Worm (Caenorhabditis elegans): ENCODE results near the gene clec-42.

The clec-42 gene

ce11 chrV:18171568-18171967 lies 19.6 kb upstream of the clec-42 start, which contains the start of gene C14A6.8:
Gene C14A6.8, minus strand, starts transcription at chrV:18171668.
- no peak for TF ChIP-seq hlh-26 (GFP tag; conservative IDR thresholded peaks at IDR 0.05)
- TF ChIP-seq cebp-2 (GFP tag; IDR thresholded peaks at IDR 0.05): no peak
- TF ChIP-seq lin-54 (GFP tag; optimal IDR thresholded peaks at IDR 0.05): no peak
- TF ChIP-seq chd-7 (tag; optimal IDR thresholded peaks at IDR 0.05): no peak
- TF ChIP-seq tbx-9 (tag; optimal IDR thresholded peaks at IDR 0.05; ENCODE audit: borderline replicate concordance): no peak
- no peak for TF ChIP-seq ceh-100 (GFP tag; IDR thresholded peaks at IDR 0.05)
- TF ChIP-seq lin-40 (tag; optimal IDR thresholded peaks at IDR 0.05): no peak
- TF ChIP-seq F37B4.10 (GFP tag; IDR thresholded peaks at IDR 0.05): no peak
- TF ChIP-seq dpff-1 (tag; optimal IDR thresholded peaks at IDR 0.05): no peak
- no peak for TF ChIP-seq madf-6 (GFP tag; IDR thresholded peaks at IDR 0.05)
- TF ChIP-seq unc-130 (GFP tag; optimal IDR thresholded peaks at IDR 0.05): no peak
- TF ChIP-seq F10E7.11 (tag; optimal IDR thresholded peaks at IDR 0.05): no peak
- TF ChIP-seq F52B5.7 (tag; optimal IDR thresholded peaks at IDR 0.05): no peak
- TF ChIP-seq B0261.1 (tag; optimal IDR thresholded peaks at IDR 0.05): no peak
- no peak for TF ChIP-seq unc-62 (GFP tag; optimal IDR thresholded peaks at IDR 0.05)
- TF ChIP-seq K11D2.4 (GFP tag; IDR thresholded peaks at IDR 0.05): no peak

- TF ChIP-seq lin-26 (GFP tag; IDR thresholded peaks at IDR 0.05) (0 out of 2 replicates have a peak, but pooled peaks have one; percentile 46), nhr-120 (GFP tag; IDR thresholded peaks at IDR 0.05) (0 out of 2 replicates have a peak, but pooled peaks have one; percentile 69), dox-1 (GFP tag; IDR thresholded peaks at IDR 0.05) (0 out of 2 replicates have a peak, but pooled peaks have one; percentile 27), aptf-3 (GFP tag; IDR thresholded peaks at IDR 0.05) (peak; percentile 64; the same call in 1 of the 2 replicates), egl-44 (GFP tag; IDR thresholded peaks at IDR 0.05) (0 out of 2 replicates have a peak, but pooled peaks have one; percentile 33)
These were observed 16.3 kb upstream of the clec-42 start for ce11 chrV:18174951-18175350.

DNA sequence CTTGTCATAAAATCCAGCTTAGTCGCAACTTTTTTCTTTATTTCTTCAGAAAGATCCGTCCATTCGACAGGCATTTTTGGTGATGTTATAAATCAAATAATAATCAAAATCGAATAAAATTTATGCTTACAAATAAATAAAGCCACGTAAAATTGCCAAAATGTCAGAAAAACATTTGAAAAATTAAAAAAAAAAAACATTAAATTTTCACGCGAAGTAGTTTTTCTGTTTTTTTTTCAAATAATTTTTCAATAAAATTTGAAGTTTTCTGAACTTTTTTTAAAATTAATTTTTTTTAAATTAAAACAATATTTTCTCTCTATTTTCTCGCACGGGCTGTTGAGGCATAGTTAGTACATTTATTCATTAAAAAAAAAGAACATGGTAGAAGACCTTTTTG lies 12.6 kb upstream of the clec-42 start, which contains the start of gene C31G12.4:
TSS of gene C31G12.4 (minus strand) at position 101 of the 400 bp plus-strand sequence.
- TF ChIP-seq mcd-1 (GFP tag; IDR thresholded peaks at IDR 0.05): no peak
- no peak for TF ChIP-seq athp-1 (tag; optimal IDR thresholded peaks at IDR 0.05)
- TF ChIP-seq dpl-1 (GFP tag; optimal IDR thresholded peaks at IDR 0.05): no peak
- no peak for TF ChIP-seq Y79H2A.3 (GFP tag; conservative IDR thresholded peaks at IDR 0.05)
- TF ChIP-seq lsl-1 (GFP tag; optimal IDR thresholded peaks at IDR 0.05): no peak
- TF ChIP-seq lir-1 (GFP tag; conservative IDR thresholded peaks at IDR 0.05): no peak
- TF ChIP-seq mes-4 (tag; optimal IDR thresholded peaks at IDR 0.05): no peak

DNA sequence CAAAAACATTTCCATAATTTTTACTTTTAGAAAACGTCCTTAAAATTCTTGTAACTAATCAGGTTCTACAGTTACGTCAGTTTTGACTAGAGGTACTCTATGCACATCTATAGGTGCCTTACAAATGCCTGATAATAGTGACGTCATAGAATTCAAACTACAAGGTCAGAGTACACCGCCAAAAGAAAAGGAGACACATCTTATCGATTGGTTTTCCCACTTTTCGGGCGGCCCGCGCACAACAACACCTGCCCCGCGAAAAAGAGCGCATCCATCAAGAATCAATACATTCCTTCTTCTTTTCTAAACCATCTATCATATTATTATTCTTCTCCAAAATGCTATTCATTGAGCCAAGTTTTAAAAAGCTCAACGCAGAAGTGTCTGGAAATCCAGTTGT lies 11.5 kb upstream of the clec-42 start, which contains the start of gene C31G12.1:
TSS of gene C31G12.1 (plus strand) at position 301 of the 400 bp plus-strand sequence.
- no peak for TF ChIP-seq ztf-28 (GFP tag; IDR thresholded peaks at IDR 0.05)
- no peak for TF ChIP-seq B0019.2 (GFP tag; conservative IDR thresholded peaks at IDR 0.05)
- TF ChIP-seq ztf-18 (tag; optimal IDR thresholded peaks at IDR 0.05): no peak
- TF ChIP-seq Y95B8A.8 (GFP tag; IDR thresholded peaks at IDR 0.05): no peak
- no peak for TF ChIP-seq ekl-4 (GFP tag; IDR thresholded peaks at IDR 0.05)
- TF ChIP-seq xnd-1 (tag; optimal IDR thresholded peaks at IDR 0.05): no peak
- no peak for TF ChIP-seq F37B4.10 (GFP tag; IDR thresholded peaks at IDR 0.05)
- TF ChIP-seq aptf-2 (GFP tag; conservative IDR thresholded peaks at IDR 0.05): no peak
- TF ChIP-seq lin-35 (GFP tag; optimal IDR thresholded peaks at IDR 0.05): no peak
- TF ChIP-seq hrde-1 (tag; optimal IDR thresholded peaks at IDR 0.05; ENCODE audit: borderline replicate concordance): no peak
- TF ChIP-seq efl-1 (GFP tag; optimal IDR thresholded peaks at IDR 0.05): no peak
- TF ChIP-seq F52B5.7 (tag; optimal IDR thresholded peaks at IDR 0.05): no peak
- no peak for TF ChIP-seq ceh-40 (GFP tag; IDR thresholded peaks at IDR 0.05)
- no peak for TF ChIP-seq somi-1 (GFP tag; optimal IDR thresholded peaks at IDR 0.05)
- TF ChIP-seq dox-1 (GFP tag; IDR thresholded peaks at IDR 0.05): no peak
- TF ChIP-seq snpc-3.4 (tag; optimal IDR thresholded peaks at IDR 0.05): no peak
- TF ChIP-seq dpff-1 (tag; optimal IDR thresholded peaks at IDR 0.05): no peak
- no peak for TF ChIP-seq ceh-79 (tag; optimal IDR thresholded peaks at IDR 0.05)
